Worm (Caenorhabditis elegans) whole organism, L4 larva: ENCODE data around the gene K02E2.8.

Experiments used
- D1046.2 ChIP-seq: fragments of 200-800 bp; sonication (Bioruptor generic); IDR thresholded peaks from 2 replicates; pipeline ENCODE4 v1.3.6; 2022; ENCODE audit warnings: missing genetic modification characterization, missing compliant biosample characterization
- F10B5.3 ChIP-seq: sonication (generic microtip); optimal IDR thresholded peaks from 2 replicates; lab custom pipeline; 2016; ENCODE audit warnings: mild to moderate bottlenecking, missing genetic modification characterization, missing compliant biosample characterization
- Y75B8A.6 ChIP-seq: fragments of 200-800 bp; sonication (Bioruptor generic); IDR thresholded peaks from 2 replicates; pipeline ENCODE4 v1.3.6; 2022; ENCODE audit warnings: missing genetic modification reagents, missing genetic modification characterization, missing compliant biosample characterization
- lin-13 ChIP-seq: fragments of 150-350 bp; optimal IDR thresholded peaks from 2 replicates; lab custom pipeline; 2014; ENCODE audit warnings: missing biosample characterization, missing genetic modification reagents, missing genetic modification characterization
- lin-29 ChIP-seq: fragments of 200-800 bp; sonication (Bioruptor generic); IDR thresholded peaks from 2 replicates; pipeline ENCODE4 v1.3.6; 2022; ENCODE audit warnings: missing genetic modification reagents, missing genetic modification characterization, missing compliant biosample characterization
- nhr-41 ChIP-seq: fragments of 200-800 bp; sonication (Bioruptor generic); IDR thresholded peaks from 2 replicates; pipeline ENCODE4 v1.3.6; 2022; ENCODE audit warnings: missing genetic modification reagents, missing genetic modification characterization, missing compliant biosample characterization
- nhr-76 ChIP-seq: fragments of 150-350 bp; optimal IDR thresholded peaks from 2 replicates; lab custom pipeline; 2014; ENCODE audit warnings: missing biosample characterization, missing genetic modification characterization
- sdz-12 ChIP-seq: fragments of 200-800 bp; sonication (Bioruptor generic); optimal IDR thresholded peaks from 2 replicates; lab custom pipeline; 2018; ENCODE audit warnings: mild to moderate bottlenecking, missing genetic modification characterization, missing compliant biosample characterization
- snpc-4 ChIP-seq: fragments of 150-350 bp; optimal IDR thresholded peaks from 2 replicates; lab custom pipeline; 2014; ENCODE audit warnings: missing biosample characterization, missing genetic modification characterization
- spr-3 ChIP-seq: fragments of 200-800 bp; sonication (Bioruptor generic); optimal IDR thresholded peaks from 2 replicates; lab custom pipeline; 2018; ENCODE audit warnings: mild to moderate bottlenecking, missing genetic modification characterization, missing compliant biosample characterization

ce11 chrV:20347625-20348024 lies 19.1 kb downstream of the K02E2.8 start:
- no peak for TF ChIP-seq lin-29 (GFP tag; lab: Robert Waterston, UW)
- TF ChIP-seq spr-3 (GFP tag; lab: Kevin White, UChicago): no peak
- TF ChIP-seq D1046.2 (GFP tag; lab: Robert Waterston, UW): 0 out of 2 replicates have a peak, but pooled peaks have one; percentile 64
- no peak for TF ChIP-seq F10B5.3 (tag; lab: Kevin White, UChicago)
- no peak for TF ChIP-seq nhr-41 (GFP tag; lab: Robert Waterston, UW)
- no peak for TF ChIP-seq sdz-12
- TF ChIP-seq lin-13 (GFP tag; lab: Kevin White, UChicago): no peak
- no peak for TF ChIP-seq Y75B8A.6
- no peak for TF ChIP-seq snpc-4 (tag; lab: Kevin White, UChicago)
- TF ChIP-seq nhr-76 (tag; lab: Kevin White, UChicago): no peak
